Worm (Caenorhabditis elegans) whole organism, late embryonic: ENCODE results near the gene tnt-2.

ENCODE experiments used
- K02D7.2 ChIP-seq: sonication (generic microtip); optimal IDR thresholded peaks from 2 replicates; lab custom pipeline; 2017; ENCODE audit warnings: mild to moderate bottlenecking, missing genetic modification characterization, missing compliant biosample characterization
- Y22D7AL.16 ChIP-seq: sonication (generic microtip); optimal IDR thresholded peaks from 2 replicates; lab custom pipeline; 2016; ENCODE audit warnings: missing genetic modification characterization, missing compliant biosample characterization
- ahr-1 ChIP-seq: sonication (generic microtip); optimal IDR thresholded peaks from 2 replicates; lab custom pipeline; 2016; ENCODE audit warnings: missing genetic modification characterization, missing compliant biosample characterization
- ceh-18 ChIP-seq: sonication (generic microtip); optimal IDR thresholded peaks from 2 replicates; lab custom pipeline; 2016; ENCODE audit warnings: missing genetic modification characterization, missing compliant biosample characterization
- ceh-24 ChIP-seq: sonication (generic microtip); optimal IDR thresholded peaks from 2 replicates; lab custom pipeline; 2016; ENCODE audit warnings: mild to moderate bottlenecking, missing genetic modification characterization, missing compliant biosample characterization
- ceh-30 ChIP-seq: fragments of 150-350 bp; optimal IDR thresholded peaks from 2 replicates; lab custom pipeline; 2014; ENCODE audit warnings: missing biosample characterization, missing genetic modification characterization
- ceh-45 ChIP-seq: fragments of 200-800 bp; sonication (Bioruptor generic); IDR thresholded peaks from 2 replicates; pipeline ENCODE4 v1.3.6; 2022; ENCODE audit warnings: missing genetic modification reagents, missing genetic modification characterization, missing compliant biosample characterization
- ceh-6 ChIP-seq: fragments of 200-800 bp; sonication (Bioruptor generic); optimal IDR thresholded peaks from 2 replicates; lab custom pipeline; 2018; ENCODE audit warnings: mild to moderate bottlenecking, missing genetic modification characterization, missing compliant biosample characterization
- ceh-9 ChIP-seq: sonication (generic microtip); optimal IDR thresholded peaks from 2 replicates; lab custom pipeline; 2016; ENCODE audit warnings: mild to moderate bottlenecking, missing genetic modification characterization, inconsistent platforms, missing compliant biosample characterization
- dmd-4 ChIP-seq: sonication (generic microtip); optimal IDR thresholded peaks from 2 replicates; lab custom pipeline; 2016; ENCODE audit warnings: borderline replicate concordance, missing genetic modification characterization, missing compliant biosample characterization
- dve-1 ChIP-seq: sonication (generic microtip); optimal IDR thresholded peaks from 2 replicates; lab custom pipeline; 2017; ENCODE audit warnings: antibody characterized with exemption, mild to moderate bottlenecking, missing genetic modification characterization, missing compliant biosample characterization
- elt-2 ChIP-seq: sonication (generic microtip); optimal IDR thresholded peaks from 2 replicates; lab custom pipeline; 2016; ENCODE audit warnings: missing genetic modification reagents, missing genetic modification characterization, missing compliant biosample characterization
- elt-4 ChIP-seq: sonication (generic microtip); optimal IDR thresholded peaks from 2 replicates; lab custom pipeline; 2016; ENCODE audit warnings: missing genetic modification characterization, missing compliant biosample characterization
- fax-1 ChIP-seq: sonication (generic microtip); optimal IDR thresholded peaks from 2 replicates; lab custom pipeline; 2016; ENCODE audit warnings: missing genotype, missing genetic modification characterization, missing compliant biosample characterization
- fkh-6 ChIP-seq: sonication (generic microtip); optimal IDR thresholded peaks from 2 replicates; lab custom pipeline; 2016; ENCODE audit warnings: missing genetic modification characterization, missing compliant biosample characterization
- hlh-30 ChIP-seq: sonication (generic microtip); optimal IDR thresholded peaks from 2 replicates; lab custom pipeline; 2017; ENCODE audit warnings: antibody characterized with exemption, missing genetic modification characterization, missing compliant biosample characterization; ENCODE audit not compliant: insufficient read depth
- hlh-6 ChIP-seq: sonication (generic microtip); optimal IDR thresholded peaks from 2 replicates; lab custom pipeline; 2016; ENCODE audit warnings: missing genotype, missing genetic modification characterization, missing compliant biosample characterization
- hlh-8 ChIP-seq: sonication (generic microtip); optimal IDR thresholded peaks from 2 replicates; lab custom pipeline; 2016; ENCODE audit warnings: missing genotype, missing genetic modification characterization, missing compliant biosample characterization
- lim-6 ChIP-seq: sonication (generic microtip); optimal IDR thresholded peaks from 2 replicates; lab custom pipeline; 2016; ENCODE audit warnings: missing genetic modification characterization, missing compliant biosample characterization
- madf-2 ChIP-seq: sonication (generic microtip); optimal IDR thresholded peaks from 2 replicates; lab custom pipeline; 2017; ENCODE audit warnings: missing genetic modification characterization, missing compliant biosample characterization
- mec-3 ChIP-seq: sonication (generic microtip); optimal IDR thresholded peaks from 2 replicates; lab custom pipeline; 2016; ENCODE audit warnings: borderline replicate concordance, missing genetic modification characterization, missing compliant biosample characterization
- nhr-232 ChIP-seq: sonication (generic microtip); optimal IDR thresholded peaks from 2 replicates; lab custom pipeline; 2016; ENCODE audit warnings: missing genetic modification characterization, missing compliant biosample characterization
- odd-2 ChIP-seq: sonication (generic microtip); optimal IDR thresholded peaks from 2 replicates; lab custom pipeline; 2017; ENCODE audit warnings: antibody characterized with exemption, mild to moderate bottlenecking, missing genetic modification characterization, missing compliant biosample characterization
- pat-9 ChIP-seq: fragments of 200-800 bp; sonication (Bioruptor generic); optimal IDR thresholded peaks from 2 replicates; lab custom pipeline; 2018; ENCODE audit warnings: mild to moderate bottlenecking, missing genetic modification characterization, moderate library complexity, missing compliant biosample characterization
- pax-1 ChIP-seq: fragments of 150-350 bp; optimal IDR thresholded peaks from 2 replicates; lab custom pipeline; 2014; ENCODE audit warnings: missing biosample characterization, missing genetic modification characterization
- pha-2 ChIP-seq: sonication (generic microtip); optimal IDR thresholded peaks from 2 replicates; lab custom pipeline; 2017; ENCODE audit warnings: mild to moderate bottlenecking, missing genetic modification characterization, missing compliant biosample characterization
- pha-4 ChIP-seq: fragments of 150-350 bp; optimal IDR thresholded peaks from 2 replicates; lab custom pipeline; 2018; ENCODE audit warnings: missing biosample characterization, missing genetic modification reagents, missing genetic modification characterization
- pros-1 ChIP-seq: fragments of 150-350 bp; optimal IDR thresholded peaks from 2 replicates; lab custom pipeline; 2014; ENCODE audit warnings: missing biosample characterization, missing genetic modification reagents, missing genetic modification characterization
- ref-2 ChIP-seq: sonication (generic microtip); optimal IDR thresholded peaks from 2 replicates; lab custom pipeline; 2016; ENCODE audit warnings: missing genetic modification characterization, missing compliant biosample characterization
- sdc-2 ChIP-seq: sonication (generic microtip); optimal IDR thresholded peaks from 2 replicates; lab custom pipeline; 2016; ENCODE audit warnings: missing genotype, missing genetic modification characterization, missing compliant biosample characterization
- tbx-2 ChIP-seq: sonication (generic microtip); optimal IDR thresholded peaks from 2 replicates; lab custom pipeline; 2016; ENCODE audit warnings: missing genetic modification characterization, missing compliant biosample characterization
- unc-42 ChIP-seq: sonication (generic microtip); optimal IDR thresholded peaks from 2 replicates; lab custom pipeline; 2016; ENCODE audit warnings: missing genotype, missing genetic modification characterization, missing compliant biosample characterization
- unc-55 ChIP-seq: sonication (generic microtip); optimal IDR thresholded peaks from 2 replicates; lab custom pipeline; 2017; ENCODE audit warnings: missing biosample characterization, missing genetic modification reagents, missing genetic modification characterization
- zip-5 ChIP-seq: sonication (generic microtip); optimal IDR thresholded peaks from 2 replicates; lab custom pipeline; 2016; ENCODE audit warnings: missing genetic modification characterization, missing compliant biosample characterization

tnt-2 gene

ce11 chrX:8723840-8724239 is 490 bp upstream of the tnt-2 start (continued):
- no peak for TF ChIP-seq dve-1 (tag; lab: Kevin White, UChicago)
- peak; percentile 97 for TF ChIP-seq ceh-18 (tag; lab: Kevin White, UChicago)

- TF ChIP-seq ceh-30 (tag; lab: Kevin White, UChicago) (no peak), hlh-8 (tag; lab: Kevin White, UChicago) (no peak), dve-1 (tag; lab: Kevin White, UChicago) (no peak), unc-42 (tag; lab: Kevin White, UChicago) (no peak), ceh-6 (GFP tag; lab: Kevin White, UChicago) (no peak), tbx-2 (tag; lab: Kevin White, UChicago) (no peak), fax-1 (tag; lab: Kevin White, UChicago) (no peak), nhr-232 (tag; lab: Kevin White, UChicago) (no peak), hlh-6 (tag; lab: Kevin White, UChicago) (no peak), ceh-9 (tag; lab: Kevin White, UChicago) (no peak), pros-1 (tag; lab: Kevin White, UChicago) (no peak), ceh-45 (no peak)
- TF ChIP-seq, all 69 proteins: peak for 0
Measured at ce11 chrX:8721273-8721672, 2.1 kb downstream of the tnt-2 start.

- no peak for TF ChIP-seq ref-2 (tag; lab: Kevin White, UChicago)
- no peak for TF ChIP-seq madf-2 (tag; lab: Kevin White, UChicago)
- no peak for TF ChIP-seq elt-2 (tag; lab: Kevin White, UChicago)
- TF ChIP-seq mec-3 (tag; lab: Kevin White, UChicago) = no peak
- no peak for TF ChIP-seq sdc-2 (tag; lab: Kevin White, UChicago)
- no peak for TF ChIP-seq ceh-24 (tag; lab: Kevin White, UChicago)
- TF ChIP-seq fkh-6 (tag; lab: Kevin White, UChicago) = no peak
Measured at ce11 chrX:8720658-8721057, 2.7 kb downstream of the tnt-2 start, which contains the start of gene F53A9.9. Gene F53A9.9, minus strand, starts transcription at chrX:8720758.

ce11 chrX:8719888-8720287 is 3.5 kb downstream of the tnt-2 start:
- TF ChIP-seq ceh-18 (tag; lab: Kevin White, UChicago) (no peak), K02D7.2 (no peak), pha-2 (no peak), dmd-4 (tag; lab: Kevin White, UChicago) (no peak), elt-2 (tag; lab: Kevin White, UChicago) (no peak), lim-6 (tag; lab: Kevin White, UChicago) (no peak), ahr-1 (tag; lab: Kevin White, UChicago) (no peak)

- TF ChIP-seq Y22D7AL.16 (tag; lab: Kevin White, UChicago) (no peak), madf-2 (tag; lab: Kevin White, UChicago) (no peak), pat-9 (tag; lab: Kevin White, UChicago) (no peak), odd-2 (no peak), pax-1 (tag; lab: Kevin White, UChicago) (no peak), elt-4 (tag; lab: Kevin White, UChicago) (no peak), zip-5 (tag; lab: Kevin White, UChicago) (no peak), pha-4 (no peak), hlh-30 (tag; lab: Kevin White, UChicago) (no peak), elt-2 (tag; lab: Kevin White, UChicago) (no peak), unc-55 (no peak), hlh-8 (tag; lab: Kevin White, UChicago) (no peak), ref-2 (tag; lab: Kevin White, UChicago) (no peak), ceh-18 (tag; lab: Kevin White, UChicago) (no peak)
Measured at ce11 chrX:8718856-8719255, 4.5 kb downstream of the tnt-2 start, which contains the start of gene F53A9.8. Gene F53A9.8, minus strand, starts transcription at chrX:8718904.
